Fruit fly (Drosophila melanogaster): ENCODE measurements around the gene CG43220.

DNA sequence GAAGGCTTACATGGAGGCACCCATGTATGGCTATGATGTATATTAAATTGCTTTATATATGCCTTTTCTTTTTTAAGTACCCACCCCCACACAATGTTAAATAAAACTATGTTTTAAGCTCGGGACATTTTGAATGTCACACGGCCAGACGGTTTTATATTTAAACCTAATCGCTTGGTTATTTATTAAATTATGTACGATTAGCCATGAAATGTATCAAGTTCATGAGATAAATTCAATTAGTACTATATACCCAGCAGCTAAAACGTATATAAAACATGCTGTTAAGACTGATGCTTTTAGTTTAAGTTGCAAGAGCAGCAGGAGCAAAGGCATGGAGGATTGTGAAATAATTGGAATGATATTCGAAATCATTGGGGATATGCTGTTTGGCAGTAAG lies 907 bp upstream of the CG43220 start, which contains the start of the genes CG43221 and CG43645:
- no peak for TF ChIP-seq CG8478 (optimal IDR thresholded peaks at IDR 0.05)
- no peak for TF ChIP-seq CTCF (optimal IDR thresholded peaks at IDR 0.05)
